Worm (Caenorhabditis elegans): ENCODE results near the gene sftd-3.

- TF ChIP-seq mdl-1 (tag; optimal IDR thresholded peaks at IDR 0.05) = peak in 1 of 2 experiments; percentile 22
- TF ChIP-seq blmp-1 (tag; optimal IDR thresholded peaks at IDR 0.05; ENCODE audit: insufficient read depth) = no peak
- TF ChIP-seq unc-39 (tag; optimal IDR thresholded peaks at IDR 0.05) = no peak
- no peak for TF ChIP-seq nhr-11 (tag; optimal IDR thresholded peaks at IDR 0.05)
- no peak for TF ChIP-seq ztf-11 (tag; optimal IDR thresholded peaks at IDR 0.05)
- no peak for TF ChIP-seq ztf-4 (tag; optimal IDR thresholded peaks at IDR 0.05)
- no peak for TF ChIP-seq elt-3 (tag; optimal IDR thresholded peaks at IDR 0.05)
- TF ChIP-seq snpc-4 (tag; optimal IDR thresholded peaks at IDR 0.05) = no peak
Observed at ce11 chrII:9013341-9013740, 49.4 kb upstream of the sftd-3 start.

All from whole organism, L2 larva.